Fruit fly (Drosophila melanogaster): ENCODE data around the gene tna.
A peak's percentile ranks its signal among the peaks of the same experiment; 100 is the strongest.

tna gene

dm6 chr3L:10857515-10858023 lies 22.2 kb downstream of the tna start (continued):
- TF ChIP-seq Asciz (GFP tag; optimal IDR thresholded peaks at IDR 0.05) = peak; percentile 55
- TF ChIP-seq Meics (GFP tag; optimal IDR thresholded peaks at IDR 0.05) = peak; percentile 47
- TF ChIP-seq tap (tag; optimal IDR thresholded peaks at IDR 0.05) = peak; percentile 44
- TF ChIP-seq prd (optimal IDR thresholded peaks at IDR 0.05) = no peak
- TF ChIP-seq prd (GFP tag; IDR thresholded peaks at IDR 0.05) = no peak
- TF ChIP-seq CG31365 (tag; optimal IDR thresholded peaks at IDR 0.05) = no peak
- no peak for TF ChIP-seq CG18011 (GFP tag; optimal IDR thresholded peaks at IDR 0.05)
- TF ChIP-seq CG30403 (GFP tag; optimal IDR thresholded peaks at IDR 0.05) = no peak
- peak; percentile 35 for TF ChIP-seq NC2α (GFP tag; optimal IDR thresholded peaks at IDR 0.05)
- TF ChIP-seq ro (GFP tag; IDR thresholded peaks at IDR 0.05) = no peak
- peak; percentile 5 for TF ChIP-seq Atf-2 (GFP tag; optimal IDR thresholded peaks at IDR 0.05)
- TF ChIP-seq pzg (GFP tag; optimal IDR thresholded peaks at IDR 0.05) = no peak
- peak; percentile 30 for TF ChIP-seq CG12299 (tag; optimal IDR thresholded peaks at IDR 0.05)
- peak; percentile 27 for TF ChIP-seq NC2β (GFP tag; optimal IDR thresholded peaks at IDR 0.05)
- peak; percentile 74; the same call in 2 of the 3 replicates for TF ChIP-seq ken (GFP tag; IDR thresholded peaks at IDR 0.05)
- TF ChIP-seq Opbp (GFP tag; IDR thresholded peaks at IDR 0.05; ENCODE audit: partially characterized antibody) = peak; percentile 71
- no peak for TF ChIP-seq CG18764 (GFP tag; optimal IDR thresholded peaks at IDR 0.05)
- peak; percentile 73 for TF ChIP-seq lab (GFP tag; optimal IDR thresholded peaks at IDR 0.05)
- TF ChIP-seq CG1603 (tag; optimal IDR thresholded peaks at IDR 0.05) = peak; percentile 29
- TF ChIP-seq CG8478 (optimal IDR thresholded peaks at IDR 0.05) = no peak
- TF ChIP-seq dmrt99B (tag; optimal IDR thresholded peaks at IDR 0.05) = peak; percentile 46
- peak; percentile 33 for TF ChIP-seq CG33557 (GFP tag; optimal IDR thresholded peaks at IDR 0.05)
- TF ChIP-seq CG13123 (GFP tag; optimal IDR thresholded peaks at IDR 0.05) = no peak
- peak; percentile 39 for TF ChIP-seq sqz (GFP tag; optimal IDR thresholded peaks at IDR 0.05)
- TF ChIP-seq CG10267 (tag; optimal IDR thresholded peaks at IDR 0.05) = no peak
- peak; percentile 90 for TF ChIP-seq sens (GFP tag)
- TF ChIP-seq NK7.1 (GFP tag; optimal IDR thresholded peaks at IDR 0.05) = peak; percentile 28
- TF ChIP-seq Ravus (GFP tag; IDR thresholded peaks at IDR 0.05) = no peak
- TF ChIP-seq Hmx (GFP tag; optimal IDR thresholded peaks at IDR 0.05) = no peak
- peak; percentile 37; the same call in 1 of the 2 replicates for TF ChIP-seq E2f1 (GFP tag; IDR thresholded peaks at IDR 0.05)
- no peak; the same call in 1 of the 2 replicates for TF ChIP-seq sim (GFP tag; IDR thresholded peaks at IDR 0.05)
- no peak for TF ChIP-seq toy (GFP tag; IDR thresholded peaks at IDR 0.05)
- peak; percentile 55; the same call in 1 of the 2 replicates for TF ChIP-seq CG32532 (GFP tag; IDR thresholded peaks at IDR 0.05)
- no peak for TF ChIP-seq lola (GFP tag; optimal IDR thresholded peaks at IDR 0.05)
- no peak for TF ChIP-seq CG11093 (GFP tag; IDR thresholded peaks at IDR 0.05)
- TF ChIP-seq Hey (tag; optimal IDR thresholded peaks at IDR 0.05) = peak; percentile 94
- peak; percentile 29 for TF ChIP-seq CG3407 (GFP tag; optimal IDR thresholded peaks at IDR 0.05)
- no peak for TF ChIP-seq CG16815 (GFP tag; optimal IDR thresholded peaks at IDR 0.05)
- peak; percentile 2 for TF ChIP-seq mam (GFP tag; optimal IDR thresholded peaks at IDR 0.05)
- TF ChIP-seq GATAe (GFP tag; conservative IDR thresholded peaks at IDR 0.05) = peak; percentile 28; the same call in 1 of the 2 replicates
- TF ChIP-seq CrebB (tag; optimal IDR thresholded peaks at IDR 0.05) = peak; percentile 59
- TF ChIP-seq tna (GFP tag; IDR thresholded peaks at IDR 0.05; ENCODE audit: partially characterized antibody) = peak; percentile 82
- no peak for TF ChIP-seq Sry-δ (GFP tag; optimal IDR thresholded peaks at IDR 0.05)
- TF ChIP-seq wdn (GFP tag; IDR thresholded peaks at IDR 0.05) = peak; percentile 49; the same call in 1 of the 2 replicates
- TF ChIP-seq CG43689 (GFP tag; IDR thresholded peaks at IDR 0.05) = no peak
- peak; percentile 46 for TF ChIP-seq CG16863 (GFP tag; optimal IDR thresholded peaks at IDR 0.05)
- no peak for TF ChIP-seq hb (GFP tag; IDR thresholded peaks at IDR 0.05; ENCODE audit: partially characterized antibody)
- no peak for TF ChIP-seq CG11723 (GFP tag; optimal IDR thresholded peaks at IDR 0.05)
- no peak for TF ChIP-seq CG2889 (GFP tag; IDR thresholded peaks at IDR 0.05)
- peak; percentile 41; the same call in 1 of the 2 replicates for TF ChIP-seq CG3847 (GFP tag; IDR thresholded peaks at IDR 0.05)
- TF ChIP-seq onecut (GFP tag; IDR thresholded peaks at IDR 0.05) = peak; percentile 49; the same call in 1 of the 2 replicates

All from whole organism, embryonic.